Fruit fly (Drosophila melanogaster): ENCODE measurements around the gene CG43098.

Gene CG43098

dm6 chr3L:3620932-3621331, 37.9 kb upstream of the CG43098 start, which contains the start of gene CG14974:
CG14974 (minus strand) TSS chr3L:3621032.
- TF ChIP-seq rn (GFP tag; IDR thresholded peaks at IDR 0.05) = no peak
- no peak for TF ChIP-seq Pif1B (GFP tag; optimal IDR thresholded peaks at IDR 0.05)
- TF ChIP-seq CG17806 (tag; optimal IDR thresholded peaks at IDR 0.05) = no peak
- no peak for TF ChIP-seq CG4496 (GFP tag; IDR thresholded peaks at IDR 0.05)
- TF ChIP-seq CG32121 (GFP tag; IDR thresholded peaks at IDR 0.05) = no peak
- no peak for TF ChIP-seq CG8159 (tag; optimal IDR thresholded peaks at IDR 0.05)
- TF ChIP-seq fd96Ca (GFP tag; IDR thresholded peaks at IDR 0.05) = no peak
- TF ChIP-seq CG9948 (tag; optimal IDR thresholded peaks at IDR 0.05) = no peak
- TF ChIP-seq EcR (GFP tag; optimal IDR thresholded peaks at IDR 0.05) = no peak
- TF ChIP-seq CG13204 (GFP tag; optimal IDR thresholded peaks at IDR 0.05) = no peak
- no peak for TF ChIP-seq Snoo (tag; optimal IDR thresholded peaks at IDR 0.05)
- TF ChIP-seq CG8301 (tag; optimal IDR thresholded peaks at IDR 0.05) = no peak
- no peak for TF ChIP-seq Pif1A (GFP tag; optimal IDR thresholded peaks at IDR 0.05)
- TF ChIP-seq CG14655 (GFP tag; optimal IDR thresholded peaks at IDR 0.05) = no peak
- no peak for TF ChIP-seq CG10348 (GFP tag; IDR thresholded peaks at IDR 0.05)
- no peak for TF ChIP-seq CG34367 (tag; optimal IDR thresholded peaks at IDR 0.05)
- TF ChIP-seq CG15710 (tag; optimal IDR thresholded peaks at IDR 0.05) = no peak

- TF ChIP-seq CG4496 (GFP tag; IDR thresholded peaks at IDR 0.05) (peak; percentile 60; the same call in 2 of the 3 replicates), CG34367 (tag; optimal IDR thresholded peaks at IDR 0.05) (peak; percentile 35), CG17806 (tag; optimal IDR thresholded peaks at IDR 0.05) (no peak), CG10348 (GFP tag; IDR thresholded peaks at IDR 0.05) (no peak), CG12605 (GFP tag; IDR thresholded peaks at IDR 0.05) (no peak), D1 (tag; optimal IDR thresholded peaks at IDR 0.05) (no peak), CG14655 (GFP tag; optimal IDR thresholded peaks at IDR 0.05) (no peak), CG15710 (tag; optimal IDR thresholded peaks at IDR 0.05) (no peak), CG9948 (tag; optimal IDR thresholded peaks at IDR 0.05) (no peak), EcR (GFP tag; optimal IDR thresholded peaks at IDR 0.05) (no peak), rn (GFP tag; IDR thresholded peaks at IDR 0.05) (no peak), fd96Ca (GFP tag; IDR thresholded peaks at IDR 0.05) (peak; percentile 51; the same call in 1 of the 3 replicates), Pif1B (GFP tag; optimal IDR thresholded peaks at IDR 0.05) (no peak), CG13204 (GFP tag; optimal IDR thresholded peaks at IDR 0.05) (peak; percentile 39), CG8159 (tag; optimal IDR thresholded peaks at IDR 0.05) (peak; percentile 12), CG8301 (tag; optimal IDR thresholded peaks at IDR 0.05) (no peak), gl (tag; optimal IDR thresholded peaks at IDR 0.05) (peak; percentile 40), CG32121 (GFP tag; IDR thresholded peaks at IDR 0.05) (no peak), Ets98B (GFP tag; IDR thresholded peaks at IDR 0.05) (no peak), Snoo (tag; optimal IDR thresholded peaks at IDR 0.05) (no peak), Pif1A (GFP tag; optimal IDR thresholded peaks at IDR 0.05) (no peak)
Observed at dm6 chr3L:3624876-3625275, 34.0 kb upstream of the CG43098 start.

dm6 chr3L:3626069-3626468, 32.8 kb upstream of the CG43098 start, which contains the start of gene dar1:
dar1 (plus strand) TSS chr3L:3626352.
- TF ChIP-seq CG8301 (tag; optimal IDR thresholded peaks at IDR 0.05) = no peak
- TF ChIP-seq gl (tag; optimal IDR thresholded peaks at IDR 0.05) = no peak
- TF ChIP-seq CG9948 (tag; optimal IDR thresholded peaks at IDR 0.05) = no peak
- no peak for TF ChIP-seq CG8159 (tag; optimal IDR thresholded peaks at IDR 0.05)
- no peak for TF ChIP-seq CG14655 (GFP tag; optimal IDR thresholded peaks at IDR 0.05)
- TF ChIP-seq fd96Ca (GFP tag; IDR thresholded peaks at IDR 0.05) = 0 out of 3 replicates have a peak, but pooled peaks have one; percentile 42
- peak; percentile 13 for TF ChIP-seq Pif1A (GFP tag; optimal IDR thresholded peaks at IDR 0.05)
- TF ChIP-seq CG10348 (GFP tag; IDR thresholded peaks at IDR 0.05) = no peak
- TF ChIP-seq D1 (tag; optimal IDR thresholded peaks at IDR 0.05) = no peak
- TF ChIP-seq CG13204 (GFP tag; optimal IDR thresholded peaks at IDR 0.05) = peak; percentile 85
- no peak for TF ChIP-seq CG34367 (tag; optimal IDR thresholded peaks at IDR 0.05)
- TF ChIP-seq Ets98B (GFP tag; IDR thresholded peaks at IDR 0.05) = peak; percentile 57; the same call in 1 of the 2 replicates
- no peak for TF ChIP-seq Snoo (tag; optimal IDR thresholded peaks at IDR 0.05)
- 0 out of 2 replicates have a peak, but pooled peaks have one; percentile 30 for TF ChIP-seq CG12605 (GFP tag; IDR thresholded peaks at IDR 0.05)
- 0 out of 3 replicates have a peak, but pooled peaks have one; percentile 20 for TF ChIP-seq CG4496 (GFP tag; IDR thresholded peaks at IDR 0.05)
- no peak for TF ChIP-seq rn (GFP tag; IDR thresholded peaks at IDR 0.05)
- TF ChIP-seq CG15710 (tag; optimal IDR thresholded peaks at IDR 0.05) = no peak
- TF ChIP-seq CG32121 (GFP tag; IDR thresholded peaks at IDR 0.05) = no peak
- no peak for TF ChIP-seq CG17806 (tag; optimal IDR thresholded peaks at IDR 0.05)
- TF ChIP-seq EcR (GFP tag; optimal IDR thresholded peaks at IDR 0.05) = no peak
- peak; percentile 8 for TF ChIP-seq Pif1B (GFP tag; optimal IDR thresholded peaks at IDR 0.05)

- TF ChIP-seq CG10348 (GFP tag; IDR thresholded peaks at IDR 0.05) (peak; percentile 87), fd96Ca (GFP tag; IDR thresholded peaks at IDR 0.05) (peak; percentile 92), CG14655 (GFP tag; optimal IDR thresholded peaks at IDR 0.05) (peak; percentile 70), CG13204 (GFP tag; optimal IDR thresholded peaks at IDR 0.05) (no peak), CG8159 (tag; optimal IDR thresholded peaks at IDR 0.05) (peak; percentile 66), rn (GFP tag; IDR thresholded peaks at IDR 0.05) (peak; percentile 69), CG12605 (GFP tag; IDR thresholded peaks at IDR 0.05) (peak; percentile 41; the same call in 1 of the 2 replicates), CG8301 (tag; optimal IDR thresholded peaks at IDR 0.05) (peak; percentile 60), gl (tag; optimal IDR thresholded peaks at IDR 0.05) (no peak), Snoo (tag; optimal IDR thresholded peaks at IDR 0.05) (no peak), D1 (tag; optimal IDR thresholded peaks at IDR 0.05) (no peak), CG34367 (tag; optimal IDR thresholded peaks at IDR 0.05) (peak; percentile 41), Ets98B (GFP tag; IDR thresholded peaks at IDR 0.05) (peak; percentile 80), Pif1A (GFP tag; optimal IDR thresholded peaks at IDR 0.05) (no peak), CG15710 (tag; optimal IDR thresholded peaks at IDR 0.05) (peak; percentile 67), CG32121 (GFP tag; IDR thresholded peaks at IDR 0.05) (peak; percentile 88), CG17806 (tag; optimal IDR thresholded peaks at IDR 0.05) (peak; percentile 40), CG9948 (tag; optimal IDR thresholded peaks at IDR 0.05) (peak; percentile 70), CG4496 (GFP tag; IDR thresholded peaks at IDR 0.05) (peak; percentile 89)
Observed at dm6 chr3L:3632500-3633183, 26.2 kb upstream of the CG43098 start.

Data from whole organism, pupa.